Fruit fly (Drosophila melanogaster) whole organism, prepupa: ENCODE results near the gene Grasp65.
A peak's percentile ranks its signal among the peaks of the same experiment; 100 is the strongest.

Source experiments
- CG11294 ChIP-seq: fragments of 200-800 bp; sonication (Bioruptor generic); IDR thresholded peaks from 2 replicates; pipeline ENCODE4 v1.3.6; 2022; ENCODE audit warnings: missing biosample characterization, missing genetic modification characterization
- CG3032 ChIP-seq: fragments of 200-800 bp; optimal IDR thresholded peaks from 2 replicates; lab custom pipeline; 2019; ENCODE audit warnings: missing biosample characterization, mild to moderate bottlenecking, missing genetic modification characterization, moderate library complexity
- Hr38 ChIP-seq: sonication (Bioruptor generic); optimal IDR thresholded peaks from 2 replicates; lab custom pipeline; 2016; ENCODE audit warnings: missing biosample characterization, missing genetic modification characterization
- achi ChIP-seq: fragments of 200-800 bp; sonication (Bioruptor generic); optimal IDR thresholded peaks from 3 replicates; lab custom pipeline; 2016; ENCODE audit warnings: missing biosample characterization, missing genetic modification characterization
- salr ChIP-seq, 2 experiments: fragments of 200-800 bp; sonication (Bioruptor generic); optimal IDR thresholded peaks; 3 replicates each; lab custom pipeline; 2016 to 2018; ENCODE audit warnings: missing biosample characterization in 2 of 2, missing genetic modification characterization in 2 of 2, mild to moderate bottlenecking in 1 of 2

DNA sequence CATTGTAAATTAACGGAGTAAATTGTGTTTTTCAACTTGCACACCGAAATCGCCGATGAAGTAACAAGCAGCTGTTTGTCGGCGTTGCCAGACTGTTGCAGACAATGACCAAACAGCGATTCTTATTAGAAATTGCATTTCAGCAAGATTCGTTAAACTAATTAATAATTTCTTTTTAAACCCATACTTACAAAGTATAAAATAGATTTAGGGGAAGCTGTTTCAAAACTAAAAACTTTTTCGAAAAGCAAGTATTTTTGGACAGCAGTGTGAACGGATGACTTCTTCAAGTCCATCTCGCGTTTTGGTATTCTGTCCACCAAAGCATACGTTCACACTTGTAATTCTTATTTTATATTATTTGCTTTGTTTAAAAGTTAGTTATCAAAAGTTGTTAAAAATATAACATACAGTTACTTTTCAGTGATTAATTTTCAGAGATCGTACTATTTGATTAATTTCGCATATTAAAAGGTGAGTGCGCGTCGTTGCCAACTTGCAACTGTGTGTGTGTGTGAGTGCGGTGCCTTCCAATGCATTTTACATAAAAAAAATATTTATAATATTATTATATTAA lies 3.8 kb downstream of the Grasp65 start, which contains the start of the genes CG8004 and RhoGDI:
- TF ChIP-seq CG11294 (GFP tag; lab: Robert Waterston, UW), result no peak
- TF ChIP-seq achi (GFP tag; lab: Kevin White, UChicago), result peak; percentile 67
- TF ChIP-seq Hr38 (GFP tag; lab: Kevin White, UChicago), result no peak
- peak; percentile 60 for TF ChIP-seq CG3032
- TF ChIP-seq salr (GFP tag; optimal IDR thresholded peaks at IDR 0.05; lab: Kevin White, UChicago), result no peak
